Worm (Caenorhabditis elegans): ENCODE results near the gene F35H8.4.

DNA sequence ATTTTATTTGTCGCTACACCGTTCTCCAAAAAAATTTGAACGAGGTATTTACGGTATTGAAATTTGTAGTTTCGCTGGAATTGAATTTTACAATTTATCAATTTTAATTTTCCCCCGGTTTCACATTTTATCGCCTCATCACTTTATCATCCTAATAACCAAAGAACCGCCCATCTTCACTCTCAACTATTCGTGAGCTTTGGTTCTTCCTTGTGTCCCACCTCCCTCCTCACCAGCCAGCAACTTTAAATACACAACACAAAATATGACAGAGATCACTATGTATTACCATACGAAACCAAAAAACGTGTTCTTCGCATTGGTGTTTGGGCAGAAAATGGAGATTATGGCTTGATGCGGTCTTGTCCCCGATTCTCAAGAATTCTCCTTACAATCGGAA is 44.2 kb upstream of the F35H8.4 start:
- TF ChIP-seq unc-62 (GFP tag; optimal IDR thresholded peaks at IDR 0.05) (no peak), snpc-4 (tag; optimal IDR thresholded peaks at IDR 0.05) (no peak), ces-1 (GFP tag; optimal IDR thresholded peaks at IDR 0.05) (no peak), sptf-1 (tag; optimal IDR thresholded peaks at IDR 0.05) (no peak), ztf-11 (tag; optimal IDR thresholded peaks at IDR 0.05) (no peak), lsy-2 (tag; optimal IDR thresholded peaks at IDR 0.05) (no peak), nhr-237 (tag; optimal IDR thresholded peaks at IDR 0.05) (no peak), nhr-28 (tag; optimal IDR thresholded peaks at IDR 0.05) (no peak), ham-2 (GFP tag; optimal IDR thresholded peaks at IDR 0.05) (no peak), flh-1 (GFP tag; optimal IDR thresholded peaks at IDR 0.05) (no peak), elt-1 (tag; optimal IDR thresholded peaks at IDR 0.05; ENCODE audit: borderline replicate concordance, insufficient read depth) (no peak), mep-1 (tag; optimal IDR thresholded peaks at IDR 0.05) (no peak)
